Worm (Caenorhabditis elegans) whole organism, L3 larva: ENCODE results near the gene H20J04.6.

ENCODE experiments used
- aly-2 ChIP-seq: fragments of 150-350 bp; optimal IDR thresholded peaks from 2 replicates; lab custom pipeline; 2014; ENCODE audit warnings: missing biosample characterization, missing genetic modification characterization
- ceh-16 ChIP-seq: sonication (generic microtip); optimal IDR thresholded peaks from 2 replicates; lab custom pipeline; 2017; ENCODE audit warnings: missing biosample characterization, missing genetic modification characterization
- ceh-82 ChIP-seq: fragments of 150-350 bp; optimal IDR thresholded peaks from 2 replicates; lab custom pipeline; 2014; ENCODE audit warnings: missing biosample characterization, missing genetic modification characterization
- lin-15B ChIP-seq: fragments of 150-350 bp; optimal IDR thresholded peaks from 2 replicates; lab custom pipeline; 2014; ENCODE audit warnings: missing biosample characterization, missing genetic modification characterization
- lin-39 ChIP-seq: fragments of 150-350 bp; optimal IDR thresholded peaks from 2 replicates; lab custom pipeline; 2018; ENCODE audit warnings: missing biosample characterization, missing genetic modification reagents, missing genetic modification characterization
- mdl-1 ChIP-seq: fragments of 150-350 bp; optimal IDR thresholded peaks from 2 replicates; lab custom pipeline; 2014; ENCODE audit warnings: missing biosample characterization, missing genetic modification characterization
- nhr-237 ChIP-seq: fragments of 150-350 bp; optimal IDR thresholded peaks from 2 replicates; lab custom pipeline; 2014; ENCODE audit warnings: missing biosample characterization, missing genetic modification characterization
- nhr-77 ChIP-seq: fragments of 150-350 bp; optimal IDR thresholded peaks from 2 replicates; lab custom pipeline; 2014; ENCODE audit warnings: missing biosample characterization, missing genetic modification characterization
- snpc-4 ChIP-seq: fragments of 150-350 bp; optimal IDR thresholded peaks from 2 replicates; lab custom pipeline; 2014; ENCODE audit warnings: missing biosample characterization, missing genetic modification characterization
- tbx-2 ChIP-seq: sonication (generic microtip); optimal IDR thresholded peaks from 2 replicates; lab custom pipeline; 2016; ENCODE audit warnings: mild to moderate bottlenecking, missing genetic modification characterization, missing compliant biosample characterization
- unc-39 ChIP-seq: sonication (generic microtip); optimal IDR thresholded peaks from 4 replicates; lab custom pipeline; 2017; ENCODE audit warnings: missing biosample characterization, missing genetic modification characterization

DNA sequence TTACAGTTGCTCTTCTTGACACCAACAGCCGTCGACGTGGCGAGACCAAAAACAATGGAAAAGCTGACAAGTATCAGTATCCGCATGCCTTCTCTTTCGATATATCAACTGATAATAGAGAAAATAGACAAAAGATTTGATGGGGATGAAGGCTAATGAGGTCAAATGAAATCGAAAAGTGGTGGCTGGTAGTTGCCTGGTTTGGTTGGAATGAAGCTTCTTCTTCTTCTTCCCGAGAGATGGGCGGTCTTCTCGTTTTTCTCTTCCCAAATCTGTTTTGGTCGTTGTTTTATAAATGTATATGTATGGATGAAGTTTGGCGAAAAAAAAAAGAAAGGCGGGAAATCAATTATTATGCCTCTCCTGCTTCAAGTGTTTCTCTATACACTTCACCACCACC, 41.3 kb upstream of the H20J04.6 start, which contains the start of gene C01F1.5:
- no peak for TF ChIP-seq mdl-1 (tag; lab: Kevin White, UChicago)
- no peak for TF ChIP-seq nhr-77
- no peak for TF ChIP-seq unc-39
- TF ChIP-seq lin-39: no peak
- TF ChIP-seq ceh-16 (tag; lab: Kevin White, UChicago): no peak
- TF ChIP-seq lin-15B (tag; lab: Kevin White, UChicago): no peak
- TF ChIP-seq tbx-2 (tag; lab: Kevin White, UChicago): no peak
- no peak for TF ChIP-seq snpc-4 (tag; lab: Kevin White, UChicago)
- TF ChIP-seq aly-2: no peak
- TF ChIP-seq ceh-82: no peak
- no peak for TF ChIP-seq nhr-237 (tag; lab: Kevin White, UChicago)
